Fruit fly (Drosophila melanogaster) whole organism, embryonic: ENCODE data around the gene CG16789.
A peak's percentile ranks its signal among the peaks of the same experiment; 100 is the strongest.

Experiments
- C15 ChIP-seq: fragments of 200-800 bp; sonication (Bioruptor generic); IDR thresholded peaks from 3 replicates; pipeline ENCODE4 v1.3.6; 2022; ENCODE audit warnings: missing biosample characterization, missing genetic modification characterization
- CG12155 ChIP-seq: fragments of 200-800 bp; sonication (Bioruptor generic); optimal IDR thresholded peaks from 3 replicates; lab custom pipeline; 2016; ENCODE audit warnings: missing biosample characterization, missing genetic modification characterization
- CG13123 ChIP-seq: fragments of 200-800 bp; sonication (Bioruptor generic); optimal IDR thresholded peaks from 2 replicates; lab custom pipeline; 2016; ENCODE audit warnings: missing biosample characterization, missing genetic modification characterization
- CG13296 ChIP-seq: fragments of 200-800 bp; sonication (Bioruptor generic); optimal IDR thresholded peaks from 3 replicates; lab custom pipeline; 2018; ENCODE audit warnings: missing biosample characterization, mild to moderate bottlenecking, missing genetic modification characterization
- CG14667 ChIP-seq: fragments of 200-800 bp; sonication (Bioruptor generic); IDR thresholded peaks from 2 replicates; pipeline ENCODE4 v1.3.6; 2022; ENCODE audit warnings: missing biosample characterization, missing genetic modification characterization
- CG1529 ChIP-seq: fragments of 200-800 bp; sonication (Bioruptor generic); optimal IDR thresholded peaks from 3 replicates; lab custom pipeline; 2018; ENCODE audit warnings: missing biosample characterization, missing genetic modification characterization
- CG15514 ChIP-seq: fragments of 200-800 bp; sonication (Bioruptor generic); optimal IDR thresholded peaks from 3 replicates; lab custom pipeline; 2017; ENCODE audit warnings: missing biosample characterization, missing genetic modification characterization, mild to moderate bottlenecking, moderate library complexity, missing genetic modification reagents
- CG17612 ChIP-seq: fragments of 200-800 bp; sonication (Bioruptor generic); IDR thresholded peaks from 2 replicates; pipeline ENCODE4 v1.3.6; 2022; ENCODE audit warnings: missing biosample characterization, missing genetic modification characterization
- CG1792 ChIP-seq: fragments of 200-800 bp; sonication (Bioruptor generic); optimal IDR thresholded peaks from 2 replicates; lab custom pipeline; 2016; ENCODE audit warnings: missing biosample characterization, missing genetic modification characterization
- CG18599 ChIP-seq: fragments of 200-800 bp; sonication (Bioruptor generic); optimal IDR thresholded peaks from 3 replicates; lab custom pipeline; 2017; ENCODE audit warnings: missing biosample characterization, missing genetic modification characterization, mild to moderate bottlenecking, moderate library complexity, missing genetic modification reagents
- CG2120 ChIP-seq: fragments of 200-800 bp; sonication (Bioruptor generic); optimal IDR thresholded peaks from 3 replicates; lab custom pipeline; 2016; ENCODE audit warnings: missing biosample characterization, missing genetic modification characterization
- CG3065 ChIP-seq: fragments of 200-800 bp; sonication (Bioruptor generic); optimal IDR thresholded peaks from 2 replicates; lab custom pipeline; 2016; ENCODE audit warnings: missing biosample characterization, missing genetic modification characterization
- CG32532 ChIP-seq: fragments of 200-800 bp; sonication (Bioruptor generic); IDR thresholded peaks from 2 replicates; pipeline ENCODE4 v1.3.6; 2022; ENCODE audit warnings: missing biosample characterization, missing genetic modification characterization
- CG32772 ChIP-seq: fragments of 200-800 bp; sonication (Bioruptor generic); IDR thresholded peaks from 2 replicates; pipeline ENCODE4 v1.3.6; 2022; ENCODE audit warnings: missing biosample characterization, missing genetic modification characterization
- CG6175 ChIP-seq: fragments of 200-800 bp; sonication (Bioruptor generic); IDR thresholded peaks from 3 replicates; pipeline ENCODE4 v1.3.6; 2022; ENCODE audit warnings: missing biosample characterization, missing genetic modification characterization
- CG6254 ChIP-seq: fragments of 200-800 bp; sonication (Bioruptor generic); optimal IDR thresholded peaks from 3 replicates; lab custom pipeline; 2017; ENCODE audit warnings: mild to moderate bottlenecking, missing biosample characterization, missing genetic modification reagents, missing genetic modification characterization
- CG6854 ChIP-seq: fragments of 200-800 bp; sonication (Bioruptor generic); optimal IDR thresholded peaks from 3 replicates; lab custom pipeline; 2017; ENCODE audit warnings: missing biosample characterization, mild to moderate bottlenecking, missing genetic modification characterization
- CG7839 ChIP-seq: fragments of 200-800 bp; sonication (Bioruptor generic); optimal IDR thresholded peaks from 3 replicates; lab custom pipeline; 2018; ENCODE audit warnings: missing biosample characterization, mild to moderate bottlenecking, missing genetic modification characterization, moderate library complexity
- CG7963 ChIP-seq: fragments of 200-800 bp; sonication (Bioruptor generic); IDR thresholded peaks from 3 replicates; pipeline ENCODE4 v1.3.6; 2022; ENCODE audit warnings: missing biosample characterization, missing genetic modification characterization; ENCODE audit not compliant: partially characterized antibody
- CG9215 ChIP-seq: fragments of 200-800 bp; sonication (Bioruptor generic); IDR thresholded peaks from 2 replicates; pipeline ENCODE4 v1.3.6; 2022; ENCODE audit warnings: missing biosample characterization, missing genetic modification characterization
- CG9727 ChIP-seq: fragments of 200-800 bp; sonication (Bioruptor generic); optimal IDR thresholded peaks from 3 replicates; lab custom pipeline; 2017; ENCODE audit warnings: missing biosample characterization, mild to moderate bottlenecking, missing genetic modification characterization
- D19B ChIP-seq: fragments of 200-800 bp; sonication (Bioruptor generic); optimal IDR thresholded peaks from 2 replicates; lab custom pipeline; 2017; ENCODE audit warnings: missing biosample characterization, mild to moderate bottlenecking, missing genetic modification characterization
- Dek ChIP-seq: fragments of 200-800 bp; sonication (Bioruptor generic); optimal IDR thresholded peaks from 3 replicates; lab custom pipeline; 2019; ENCODE audit warnings: missing biosample characterization, mild to moderate bottlenecking, missing genetic modification characterization, moderate library complexity
- Fer1 ChIP-seq: fragments of 200-800 bp; sonication (Bioruptor generic); optimal IDR thresholded peaks from 2 replicates; lab custom pipeline; 2017; ENCODE audit warnings: missing biosample characterization, mild to moderate bottlenecking, missing genetic modification characterization
- HLHmδ ChIP-seq: fragments of 200-800 bp; sonication (Bioruptor generic); optimal IDR thresholded peaks from 2 replicates; lab custom pipeline; 2018; ENCODE audit warnings: missing biosample characterization, mild to moderate bottlenecking, missing genetic modification characterization, moderate library complexity
- Lhr ChIP-seq: fragments of 200-800 bp; sonication (Bioruptor generic); optimal IDR thresholded peaks from 3 replicates; lab custom pipeline; 2017; ENCODE audit warnings: mild to moderate bottlenecking, missing biosample characterization, missing genetic modification reagents, missing genetic modification characterization
- Mad ChIP-seq: fragments of 200-800 bp; sonication (Bioruptor generic); optimal IDR thresholded peaks from 2 replicates; lab custom pipeline; 2016; ENCODE audit warnings: missing biosample characterization, missing genetic modification characterization
- Nf-YB ChIP-seq: fragments of 200-800 bp; sonication (Bioruptor generic); optimal IDR thresholded peaks from 3 replicates; lab custom pipeline; 2019; ENCODE audit warnings: missing biosample characterization, mild to moderate bottlenecking, missing genetic modification characterization, moderate library complexity
- Rfx ChIP-seq: fragments of 200-800 bp; sonication (Bioruptor generic); IDR thresholded peaks from 2 replicates; pipeline ENCODE4 v1.3.6; 2022; ENCODE audit warnings: missing biosample characterization, missing genetic modification characterization
- Side ChIP-seq: fragments of 200-800 bp; sonication (Bioruptor generic); optimal IDR thresholded peaks from 2 replicates; lab custom pipeline; 2016; ENCODE audit warnings: missing biosample characterization, missing genetic modification characterization
- Sox100B ChIP-seq: fragments of 200-800 bp; sonication (Bioruptor generic); optimal IDR thresholded peaks from 3 replicates; lab custom pipeline; 2018; ENCODE audit warnings: missing biosample characterization, mild to moderate bottlenecking, missing genetic modification characterization
- Sox102F ChIP-seq: fragments of 200-800 bp; sonication (Bioruptor generic); optimal IDR thresholded peaks from 2 replicates; lab custom pipeline; 2018; ENCODE audit warnings: missing biosample characterization, mild to moderate bottlenecking, missing genetic modification characterization, moderate library complexity
- Usf ChIP-seq: fragments of 200-800 bp; sonication (Bioruptor generic); optimal IDR thresholded peaks from 2 replicates; lab custom pipeline; 2017; ENCODE audit warnings: missing genotype, missing biosample characterization, missing genetic modification characterization
- bigmax ChIP-seq: fragments of 200-800 bp; sonication (Bioruptor generic); optimal IDR thresholded peaks from 2 replicates; lab custom pipeline; 2018; ENCODE audit warnings: missing biosample characterization, mild to moderate bottlenecking, missing genetic modification characterization
- btn ChIP-seq: fragments of 200-800 bp; sonication (Bioruptor generic); optimal IDR thresholded peaks from 2 replicates; lab custom pipeline; 2016; ENCODE audit warnings: missing biosample characterization, missing genetic modification characterization
- cas ChIP-seq: fragments of 200-800 bp; sonication (Bioruptor generic); IDR thresholded peaks from 2 replicates; pipeline ENCODE4 v1.3.6; 2022; ENCODE audit warnings: missing biosample characterization, missing genetic modification characterization
- ftz-f1 ChIP-seq: fragments of 200-800 bp; sonication (Bioruptor generic); optimal IDR thresholded peaks from 2 replicates; lab custom pipeline; 2016; ENCODE audit warnings: missing biosample characterization, missing genetic modification characterization
- jigr1 ChIP-seq: fragments of 200-800 bp; sonication (Bioruptor generic); IDR thresholded peaks from 3 replicates; pipeline ENCODE4 v1.3.6; 2022; ENCODE audit warnings: missing biosample characterization, missing genetic modification characterization
- ken ChIP-seq: fragments of 200-800 bp; sonication (Bioruptor generic); IDR thresholded peaks from 3 replicates; pipeline ENCODE4 v1.3.6; 2022; ENCODE audit warnings: missing biosample characterization, missing genetic modification characterization
- knrl ChIP-seq: fragments of 200-800 bp; sonication (Bioruptor generic); IDR thresholded peaks from 3 replicates; pipeline ENCODE4 v1.3.6; 2022; ENCODE audit warnings: missing biosample characterization, missing genetic modification characterization; ENCODE audit not compliant: partially characterized antibody
- lab ChIP-seq: fragments of 200-800 bp; sonication (Bioruptor generic); optimal IDR thresholded peaks from 3 replicates; lab custom pipeline; 2017; ENCODE audit warnings: missing biosample characterization, missing genetic modification characterization, mild to moderate bottlenecking, moderate library complexity, missing genetic modification reagents
- lmd ChIP-seq: fragments of 200-800 bp; sonication (Bioruptor generic); IDR thresholded peaks from 2 replicates; pipeline ENCODE4 v1.3.6; 2022; ENCODE audit warnings: missing biosample characterization, missing genetic modification characterization
- mirr ChIP-seq: fragments of 200-800 bp; sonication (Bioruptor generic); optimal IDR thresholded peaks from 3 replicates; lab custom pipeline; 2018; ENCODE audit warnings: missing biosample characterization, mild to moderate bottlenecking, missing genetic modification characterization
- p53 ChIP-seq: fragments of 200-800 bp; sonication (Bioruptor generic); optimal IDR thresholded peaks from 2 replicates; lab custom pipeline; 2016; ENCODE audit warnings: missing biosample characterization, missing genetic modification characterization
- phol ChIP-seq: fragments of 200-800 bp; sonication (Bioruptor generic); optimal IDR thresholded peaks from 3 replicates; lab custom pipeline; 2018; ENCODE audit warnings: missing biosample characterization, mild to moderate bottlenecking, missing genetic modification characterization, moderate library complexity
- pros ChIP-seq: fragments of 200-800 bp; sonication (Bioruptor generic); optimal IDR thresholded peaks from 3 replicates; lab custom pipeline; 2019; ENCODE audit warnings: missing biosample characterization, mild to moderate bottlenecking, missing genetic modification characterization, moderate library complexity
- pzg ChIP-seq: fragments of 200-800 bp; sonication (Bioruptor generic); optimal IDR thresholded peaks from 3 replicates; lab custom pipeline; 2018; ENCODE audit warnings: missing biosample characterization, mild to moderate bottlenecking, missing genetic modification characterization, moderate library complexity
- ssp ChIP-seq: fragments of 200-800 bp; sonication (Bioruptor generic); IDR thresholded peaks from 2 replicates; pipeline ENCODE4 v1.3.6; 2022; ENCODE audit warnings: missing biosample characterization, missing genetic modification characterization
- usp ChIP-seq: fragments of >200 bp; optimal IDR thresholded peaks from 2 replicates; lab custom pipeline; 2017; ENCODE audit warnings: missing biosample characterization, missing genetic modification characterization
- wdn ChIP-seq: fragments of 200-800 bp; sonication (Bioruptor generic); IDR thresholded peaks from 2 replicates; pipeline ENCODE4 v1.3.6; 2022; ENCODE audit warnings: missing biosample characterization, missing genetic modification characterization

The CG16789 gene

dm6 chr3R:9572929-9573811 is 7.2 kb downstream of the CG16789 start (continued):
- TF ChIP-seq cas, result no peak
- TF ChIP-seq bigmax (GFP tag; lab: Kevin White, UChicago), result no peak
- no peak for TF ChIP-seq ken (GFP tag; lab: Robert Waterston, UW)
- no peak for TF ChIP-seq CG6854 (GFP tag; lab: Kevin White, UChicago)
- no peak for TF ChIP-seq CG13296
- no peak for TF ChIP-seq CG9727 (GFP tag; lab: Kevin White, UChicago)
- TF ChIP-seq Sox102F (GFP tag; lab: Kevin White, UChicago), result no peak
- no peak for TF ChIP-seq CG1529 (GFP tag; lab: Kevin White, UChicago)
- TF ChIP-seq CG7839 (tag; lab: Kevin White, UChicago), result no peak
- no peak for TF ChIP-seq CG6175 (GFP tag; lab: Robert Waterston, UW)
- no peak for TF ChIP-seq wdn (GFP tag; lab: Robert Waterston, UW)
- TF ChIP-seq CG15514 (GFP tag; lab: Kevin White, UChicago), result no peak
- TF ChIP-seq CG2120 (GFP tag; lab: Kevin White, UChicago), result no peak
- no peak for TF ChIP-seq btn
- no peak for TF ChIP-seq mirr (GFP tag; lab: Kevin White, UChicago)
- TF ChIP-seq Rfx (GFP tag; lab: Robert Waterston, UW), result 0 out of 2 replicates have a peak, but pooled peaks have one; percentile 32
- no peak for TF ChIP-seq CG7963 (GFP tag; lab: Robert Waterston, UW)
- no peak for TF ChIP-seq CG17612 (GFP tag; lab: Robert Waterston, UW)
- TF ChIP-seq Lhr, result no peak
- TF ChIP-seq pros (GFP tag; lab: Kevin White, UChicago), result no peak
- no peak for TF ChIP-seq knrl (GFP tag; lab: Robert Waterston, UW)
- no peak for TF ChIP-seq Mad
- peak; percentile 38; the same call in 1 of the 2 replicates for TF ChIP-seq CG32532 (GFP tag; lab: Robert Waterston, UW)
- TF ChIP-seq CG9215, result no peak
- TF ChIP-seq HLHmδ (GFP tag; lab: Kevin White, UChicago), result no peak
- no peak for TF ChIP-seq jigr1 (GFP tag; lab: Robert Waterston, UW)
- TF ChIP-seq CG32772 (GFP tag; lab: Robert Waterston, UW), result no peak
- TF ChIP-seq CG1792, result no peak
- no peak for TF ChIP-seq ftz-f1 (GFP tag; lab: Kevin White, UChicago)
- no peak; the same call in 1 of the 2 replicates for TF ChIP-seq lmd (GFP tag; lab: Robert Waterston, UW)
- TF ChIP-seq Side, result no peak
- no peak for TF ChIP-seq ssp (GFP tag; lab: Robert Waterston, UW)
- TF ChIP-seq CG13123 (GFP tag; lab: Kevin White, UChicago), result no peak
- TF ChIP-seq CG14667, result no peak
- TF ChIP-seq lab (GFP tag; lab: Kevin White, UChicago), result peak; percentile 53
- TF ChIP-seq p53 (GFP tag; lab: Kevin White, UChicago), result no peak
- no peak for TF ChIP-seq CG12155 (GFP tag; lab: Kevin White, UChicago)
- no peak for TF ChIP-seq D19B (GFP tag; lab: Kevin White, UChicago)
- TF ChIP-seq Usf, result no peak
- TF ChIP-seq Sox100B, result no peak
- no peak for TF ChIP-seq CG3065 (GFP tag; lab: Kevin White, UChicago)
- no peak for TF ChIP-seq Dek (tag; lab: Kevin White, UChicago)
- TF ChIP-seq CG6254 (GFP tag; lab: Kevin White, UChicago), result no peak
- no peak for TF ChIP-seq Nf-YB (GFP tag; lab: Kevin White, UChicago)
- TF ChIP-seq phol (tag; lab: Kevin White, UChicago), result no peak
- no peak for TF ChIP-seq usp
- peak; percentile 19 for TF ChIP-seq CG18599 (GFP tag; lab: Kevin White, UChicago)
- TF ChIP-seq Fer1 (GFP tag; lab: Kevin White, UChicago), result peak; percentile 11
- no peak for TF ChIP-seq C15 (GFP tag; lab: Robert Waterston, UW)
- no peak for TF ChIP-seq pzg
